Fruit fly (Drosophila melanogaster) whole organism, embryonic: ENCODE results near the gene brm.

ENCODE experiments used
- Asciz ChIP-seq: fragments of 200-800 bp; sonication (Bioruptor generic); optimal IDR thresholded peaks from 2 replicates; lab custom pipeline; 2017; ENCODE audit warnings: missing biosample characterization, mild to moderate bottlenecking, missing genetic modification characterization, missing genetic modification reagents
- B-H2 ChIP-seq: fragments of 200-800 bp; sonication (Bioruptor generic); optimal IDR thresholded peaks from 2 replicates; lab custom pipeline; 2018; ENCODE audit warnings: missing biosample characterization, mild to moderate bottlenecking, missing genetic modification characterization
- Blimp-1 ChIP-seq: fragments of 200-800 bp; sonication (Bioruptor generic); optimal IDR thresholded peaks from 3 replicates; lab custom pipeline; 2018; ENCODE audit warnings: missing biosample characterization, missing genetic modification characterization, mild to moderate bottlenecking, moderate library complexity, missing genetic modification reagents
- CG10979 ChIP-seq: fragments of 200-800 bp; sonication (Bioruptor generic); optimal IDR thresholded peaks from 2 replicates; lab custom pipeline; 2018; ENCODE audit warnings: missing biosample characterization, mild to moderate bottlenecking, missing genetic modification characterization, moderate library complexity
- CG15011 ChIP-seq: fragments of 200-800 bp; sonication (Bioruptor generic); optimal IDR thresholded peaks from 3 replicates; lab custom pipeline; 2018; ENCODE audit warnings: missing biosample characterization, mild to moderate bottlenecking, missing genetic modification characterization
- CG1602 ChIP-seq: fragments of 200-800 bp; sonication (Bioruptor generic); optimal IDR thresholded peaks from 3 replicates; lab custom pipeline; 2016; ENCODE audit warnings: missing biosample characterization, missing genetic modification characterization
- CG17359 ChIP-seq: fragments of 200-800 bp; sonication (Bioruptor generic); optimal IDR thresholded peaks from 3 replicates; lab custom pipeline; 2018; ENCODE audit warnings: missing biosample characterization, mild to moderate bottlenecking, missing genetic modification characterization, moderate library complexity
- CG17385 ChIP-seq: fragments of 200-800 bp; sonication (Bioruptor generic); optimal IDR thresholded peaks from 3 replicates; lab custom pipeline; 2018; ENCODE audit warnings: missing biosample characterization, mild to moderate bottlenecking, missing genetic modification characterization
- CG18262 ChIP-seq: fragments of 200-800 bp; optimal IDR thresholded peaks from 3 replicates; lab custom pipeline; 2019; ENCODE audit warnings: missing biosample characterization, mild to moderate bottlenecking, missing genetic modification characterization, moderate library complexity
- CG18599 ChIP-seq: fragments of 200-800 bp; sonication (Bioruptor generic); optimal IDR thresholded peaks from 3 replicates; lab custom pipeline; 2017; ENCODE audit warnings: missing biosample characterization, missing genetic modification characterization, mild to moderate bottlenecking, moderate library complexity, missing genetic modification reagents
- CG30403 ChIP-seq: fragments of 200-800 bp; sonication (Bioruptor generic); optimal IDR thresholded peaks from 3 replicates; lab custom pipeline; 2016; ENCODE audit warnings: missing biosample characterization, missing genetic modification characterization
- CG30431 ChIP-seq: fragments of 200-800 bp; sonication (Bioruptor generic); optimal IDR thresholded peaks from 2 replicates; lab custom pipeline; 2017; ENCODE audit warnings: missing biosample characterization, missing genetic modification characterization
- CG32532 ChIP-seq: fragments of 200-800 bp; sonication (Bioruptor generic); IDR thresholded peaks from 2 replicates; pipeline ENCODE4 v1.3.6; 2022; ENCODE audit warnings: missing biosample characterization, missing genetic modification characterization
- CG4424 ChIP-seq: fragments of 200-800 bp; sonication (Bioruptor generic); optimal IDR thresholded peaks from 3 replicates; lab custom pipeline; 2016; ENCODE audit warnings: missing biosample characterization, missing genetic modification characterization
- CG4707 ChIP-seq: fragments of 200-800 bp; sonication (Bioruptor generic); optimal IDR thresholded peaks from 2 replicates; lab custom pipeline; 2018; ENCODE audit warnings: missing biosample characterization, mild to moderate bottlenecking, missing genetic modification characterization, moderate library complexity
- CG6689 ChIP-seq: fragments of 200-800 bp; sonication (Bioruptor generic); IDR thresholded peaks from 2 replicates; pipeline ENCODE4 v1.3.6; 2022; ENCODE audit warnings: missing biosample characterization, missing genetic modification characterization
- Camta ChIP-seq: fragments of 200-800 bp; sonication (Bioruptor generic); optimal IDR thresholded peaks from 2 replicates; lab custom pipeline; 2016; ENCODE audit warnings: missing biosample characterization, missing genetic modification characterization
- D ChIP-seq, 2 experiments: fragments of 200-800 bp in 1 of 2; fragments of >200 bp in 1 of 2; sonication (Bioruptor generic) in 1 of 2; optimal IDR thresholded peaks; 2 replicates in 1 of 2; 3 replicates in 1 of 2; lab custom pipeline; 2017; ENCODE audit warnings: mild to moderate bottlenecking in 1 of 2, missing biosample characterization in 1 of 2, missing genetic modification characterization in 1 of 2, missing genetic modification reagents in 1 of 2
- Dip2 ChIP-seq: fragments of 200-800 bp; sonication (Bioruptor generic); IDR thresholded peaks from 2 replicates; pipeline ENCODE4 v1.3.6; 2022; ENCODE audit warnings: missing biosample characterization, missing genetic modification characterization
- Eip74EF ChIP-seq, 2 experiments: fragments of 200-800 bp in 1 of 2; fragments of >200 bp in 1 of 2; sonication (Bioruptor generic) in 1 of 2; optimal IDR thresholded peaks; 2 replicates each; lab custom pipeline; 2017 to 2019; ENCODE audit warnings: missing biosample characterization in 2 of 2, missing genetic modification characterization in 2 of 2, mild to moderate bottlenecking in 1 of 2, moderate library complexity in 1 of 2
- Ets65A ChIP-seq: fragments of 200-800 bp; sonication (Bioruptor generic); peaks from one replicate; lab custom pipeline; 2016; ENCODE audit warnings: missing biosample characterization, missing genetic modification characterization
- Fer2 ChIP-seq: fragments of 200-800 bp; sonication (Bioruptor generic); optimal IDR thresholded peaks from 2 replicates; lab custom pipeline; 2018; ENCODE audit warnings: missing biosample characterization, mild to moderate bottlenecking, missing genetic modification characterization, moderate library complexity
- HLH3B ChIP-seq: fragments of 200-800 bp; sonication (Bioruptor generic); IDR thresholded peaks from 2 replicates; pipeline ENCODE4 v1.3.6; 2022; ENCODE audit warnings: missing biosample characterization, missing genetic modification characterization
- Oli ChIP-seq: fragments of 200-800 bp; sonication (Bioruptor generic); optimal IDR thresholded peaks from 2 replicates; lab custom pipeline; 2018; ENCODE audit warnings: missing biosample characterization, mild to moderate bottlenecking, missing genetic modification characterization, moderate library complexity
- PHDP ChIP-seq: fragments of 200-800 bp; sonication (Bioruptor generic); optimal IDR thresholded peaks from 3 replicates; lab custom pipeline; 2018; ENCODE audit warnings: missing biosample characterization, mild to moderate bottlenecking, missing genetic modification characterization, moderate library complexity
- Rx ChIP-seq: fragments of 200-800 bp; sonication (Bioruptor generic); IDR thresholded peaks from 2 replicates; pipeline ENCODE4 v1.3.6; 2022; ENCODE audit warnings: missing biosample characterization, missing genetic modification characterization
- Sry-δ ChIP-seq: fragments of 200-800 bp; sonication (Bioruptor generic); optimal IDR thresholded peaks from 2 replicates; lab custom pipeline; 2016; ENCODE audit warnings: missing biosample characterization, missing genetic modification characterization
- Ssrp ChIP-seq: fragments of 200-800 bp; sonication (Bioruptor generic); optimal IDR thresholded peaks from 2 replicates; lab custom pipeline; 2018; ENCODE audit warnings: missing biosample characterization, mild to moderate bottlenecking, missing genetic modification characterization, moderate library complexity
- Xbp1 ChIP-seq: fragments of 200-800 bp; sonication (Bioruptor generic); optimal IDR thresholded peaks from 3 replicates; lab custom pipeline; 2016; ENCODE audit warnings: missing biosample characterization, mild to moderate bottlenecking, missing genetic modification characterization
- Xrp1 ChIP-seq: fragments of 200-800 bp; sonication (Bioruptor generic); IDR thresholded peaks from 2 replicates; pipeline ENCODE4 v1.3.6; 2022; ENCODE audit warnings: missing biosample characterization, missing genetic modification characterization
- bab2 ChIP-seq: fragments of 200-800 bp; sonication (Bioruptor generic); optimal IDR thresholded peaks from 2 replicates; lab custom pipeline; 2016; ENCODE audit warnings: missing biosample characterization, missing genetic modification characterization
- da ChIP-seq: fragments of 200-800 bp; sonication (Bioruptor generic); optimal IDR thresholded peaks from 2 replicates; lab custom pipeline; 2016; ENCODE audit warnings: missing biosample characterization, missing genetic modification characterization
- dati ChIP-seq: fragments of 200-800 bp; sonication (Bioruptor generic); IDR thresholded peaks from 2 replicates; pipeline ENCODE4 v1.3.6; 2022; ENCODE audit warnings: missing biosample characterization, missing genetic modification characterization
- emc ChIP-seq: fragments of 200-800 bp; sonication (Bioruptor generic); optimal IDR thresholded peaks from 2 replicates; lab custom pipeline; 2016; ENCODE audit warnings: missing biosample characterization, missing genetic modification characterization
- ewg ChIP-seq: fragments of 200-800 bp; sonication (Bioruptor generic); optimal IDR thresholded peaks from 3 replicates; lab custom pipeline; 2017; ENCODE audit warnings: mild to moderate bottlenecking, missing biosample characterization, missing genetic modification reagents, missing genetic modification characterization
- eyg ChIP-seq: fragments of 200-800 bp; sonication (Bioruptor generic); optimal IDR thresholded peaks from 3 replicates; lab custom pipeline; 2016; ENCODE audit warnings: missing biosample characterization, missing genetic modification characterization
- lab ChIP-seq: fragments of 200-800 bp; sonication (Bioruptor generic); optimal IDR thresholded peaks from 3 replicates; lab custom pipeline; 2017; ENCODE audit warnings: missing biosample characterization, missing genetic modification characterization, mild to moderate bottlenecking, moderate library complexity, missing genetic modification reagents
- nmo ChIP-seq: fragments of 200-800 bp; sonication (Bioruptor generic); optimal IDR thresholded peaks from 2 replicates; lab custom pipeline; 2018; ENCODE audit warnings: missing biosample characterization, mild to moderate bottlenecking, missing genetic modification characterization, moderate library complexity
- odd ChIP-seq: fragments of 200-800 bp; sonication (Bioruptor generic); optimal IDR thresholded peaks from 2 replicates; lab custom pipeline; 2017; ENCODE audit warnings: missing biosample characterization, mild to moderate bottlenecking, missing genetic modification characterization
- otp ChIP-seq: fragments of 200-800 bp; sonication (Bioruptor generic); IDR thresholded peaks from 3 replicates; pipeline ENCODE4, ENCODE4 v1.3.6; 2022; ENCODE audit warnings: missing biosample characterization, missing genetic modification characterization
- prd ChIP-seq, 3 experiments: fragments of >200 bp in 2 of 3; fragments of 200-800 bp in 1 of 3; sonication (Bioruptor generic) in 1 of 3; optimal IDR thresholded peaks in 2 of 3; IDR thresholded peaks in 1 of 3; 2 replicates in 2 of 3; 3 replicates in 1 of 3; pipeline versions ENCODE4 v1.3.6 to Lab custom; 2017 to 2022; ENCODE audit warnings: missing biosample characterization in 1 of 3, missing genetic modification characterization in 1 of 3
- pros ChIP-seq: fragments of 200-800 bp; sonication (Bioruptor generic); optimal IDR thresholded peaks from 3 replicates; lab custom pipeline; 2019; ENCODE audit warnings: missing biosample characterization, mild to moderate bottlenecking, missing genetic modification characterization, moderate library complexity
- run ChIP-seq: fragments of 200-800 bp; sonication (Bioruptor generic); optimal IDR thresholded peaks from 3 replicates; lab custom pipeline; 2018; ENCODE audit warnings: missing biosample characterization, mild to moderate bottlenecking, missing genetic modification characterization
- sens ChIP-seq: fragments of 200-800 bp; sonication (Bioruptor generic); peaks from one replicate; lab custom pipeline; 2016; ENCODE audit warnings: missing biosample characterization, missing genetic modification characterization
- sqz ChIP-seq: fragments of 200-800 bp; sonication (Bioruptor generic); optimal IDR thresholded peaks from 3 replicates; lab custom pipeline; 2018; ENCODE audit warnings: missing biosample characterization, mild to moderate bottlenecking, missing genetic modification characterization
- ssp ChIP-seq: fragments of 200-800 bp; sonication (Bioruptor generic); IDR thresholded peaks from 2 replicates; pipeline ENCODE4 v1.3.6; 2022; ENCODE audit warnings: missing biosample characterization, missing genetic modification characterization
- sug ChIP-seq: fragments of 200-800 bp; optimal IDR thresholded peaks from 2 replicates; lab custom pipeline; 2019; ENCODE audit warnings: missing biosample characterization, mild to moderate bottlenecking, missing genetic modification characterization, moderate library complexity
- tin ChIP-seq: fragments of 200-800 bp; sonication (Bioruptor generic); optimal IDR thresholded peaks from 3 replicates; lab custom pipeline; 2016; ENCODE audit warnings: missing biosample characterization, missing genetic modification characterization

The brm gene

DNA sequence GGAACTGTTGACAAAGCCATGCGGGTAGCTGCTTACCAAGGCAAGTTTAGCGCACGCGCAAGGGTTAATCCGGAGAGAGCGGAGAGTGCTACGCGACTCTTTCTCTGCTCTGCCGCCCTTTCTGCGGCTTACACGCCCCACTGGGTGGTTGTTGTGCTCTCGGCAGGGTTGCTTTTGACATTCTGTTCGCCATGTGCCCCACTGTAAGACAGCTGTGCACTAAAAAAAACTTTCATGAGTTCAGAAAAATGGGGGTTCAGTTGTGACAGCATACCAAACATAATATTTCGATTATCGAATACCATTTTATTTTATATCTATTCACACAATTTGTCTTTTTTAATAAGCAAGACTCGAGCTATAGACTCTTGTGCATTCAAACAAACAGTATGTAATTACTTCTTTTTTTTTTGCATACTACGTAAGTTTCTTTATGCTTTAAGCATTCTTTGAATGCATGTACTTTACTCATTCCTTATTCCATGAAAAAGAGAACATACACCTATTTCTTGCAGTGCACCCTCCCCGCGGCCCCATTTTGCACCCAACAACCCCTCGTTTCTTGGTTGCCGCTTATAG is 61.5 kb downstream of the brm start (continued):
- peak; percentile 50 for TF ChIP-seq CG17385
- no peak for TF ChIP-seq B-H2 (GFP tag; lab: Kevin White, UChicago)
- TF ChIP-seq Xbp1: peak; percentile 25
- TF ChIP-seq da (GFP tag; lab: Kevin White, UChicago): no peak
- peak; percentile 85 for TF ChIP-seq Ets65A (GFP tag; lab: Kevin White, UChicago)
- peak; percentile 14 for TF ChIP-seq Fer2 (tag; lab: Kevin White, UChicago)
- TF ChIP-seq eyg (GFP tag; lab: Kevin White, UChicago): peak; percentile 6
- TF ChIP-seq CG17359 (tag; lab: Kevin White, UChicago): peak; percentile 47
- TF ChIP-seq tin (GFP tag; lab: Kevin White, UChicago): peak; percentile 8
- peak; percentile 34 for TF ChIP-seq CG30403
- TF ChIP-seq sqz (GFP tag; lab: Kevin White, UChicago): peak; percentile 45
- peak; percentile 81 for TF ChIP-seq ewg (GFP tag; lab: Kevin White, UChicago)
- TF ChIP-seq Eip74EF (GFP tag; optimal IDR thresholded peaks at IDR 0.05; lab: Kevin White, UChicago): no peak
- peak; percentile 33; the same call in 1 of the 2 replicates for TF ChIP-seq CG6689 (GFP tag; lab: Robert Waterston, UW)
- TF ChIP-seq nmo (GFP tag; lab: Kevin White, UChicago): peak; percentile 43
- peak; percentile 10 for TF ChIP-seq CG4424 (GFP tag; lab: Kevin White, UChicago)
- peak; percentile 20; the same call in 1 of the 2 replicates for TF ChIP-seq Xrp1 (GFP tag; lab: Robert Waterston, UW)
- peak; percentile 31 for TF ChIP-seq Asciz (GFP tag; lab: Kevin White, UChicago)
- no peak for TF ChIP-seq CG1602
- TF ChIP-seq Dip2 (GFP tag; lab: Robert Waterston, UW): no peak
- peak; percentile 21 for TF ChIP-seq run (tag; lab: Kevin White, UChicago)
- TF ChIP-seq CG18599: peak; percentile 89
- TF ChIP-seq Ssrp (tag; lab: Kevin White, UChicago): peak; percentile 30
- peak; percentile 49 for TF ChIP-seq PHDP
- peak; percentile 1 for TF ChIP-seq pros (GFP tag; lab: Kevin White, UChicago)
- peak; percentile 39 for TF ChIP-seq sug (tag; lab: Kevin White, UChicago)
- TF ChIP-seq Oli (tag; lab: Kevin White, UChicago): peak; percentile 47
- TF ChIP-seq CG4707: peak; percentile 29
- peak; percentile 45 for TF ChIP-seq CG18262 (tag; lab: Kevin White, UChicago)
- no peak for TF ChIP-seq emc
- peak; percentile 49 for TF ChIP-seq CG15011 (GFP tag; lab: Kevin White, UChicago)
- TF ChIP-seq prd (optimal IDR thresholded peaks at IDR 0.05; lab: Kevin White, UChicago): no peak
- TF ChIP-seq prd (GFP tag; IDR thresholded peaks at IDR 0.05; lab: Robert Waterston, UW): peak; percentile 34; the same call in 1 of the 3 replicates
- no peak for TF ChIP-seq D (optimal IDR thresholded peaks at IDR 0.05; lab: Kevin White, UChicago)
- peak; percentile 18 for TF ChIP-seq D (GFP tag; optimal IDR thresholded peaks at IDR 0.05; lab: Kevin White, UChicago)
- TF ChIP-seq Camta (GFP tag; lab: Kevin White, UChicago): no peak
- no peak for TF ChIP-seq Rx (GFP tag; lab: Robert Waterston, UW)
- TF ChIP-seq HLH3B (GFP tag; lab: Robert Waterston, UW): 0 out of 2 replicates have a peak, but pooled peaks have one; percentile 23
- peak; percentile 26 for TF ChIP-seq bab2 (GFP tag; lab: Kevin White, UChicago)
- TF ChIP-seq CG30431 (GFP tag; lab: Kevin White, UChicago): no peak
- no peak for TF ChIP-seq ssp (GFP tag; lab: Robert Waterston, UW)
- no peak for TF ChIP-seq dati (GFP tag; lab: Robert Waterston, UW)
- no peak for TF ChIP-seq otp (GFP tag; lab: Robert Waterston, UW)
- peak; percentile 78 for TF ChIP-seq lab (GFP tag; lab: Kevin White, UChicago)
- TF ChIP-seq CG10979 (tag; lab: Kevin White, UChicago): no peak
- TF ChIP-seq Blimp-1 (GFP tag; lab: Kevin White, UChicago): no peak
- TF ChIP-seq Sry-δ: no peak
- TF ChIP-seq CG32532: peak; percentile 30; the same call in 1 of the 2 replicates
- peak; percentile 87 for TF ChIP-seq sens
- peak; percentile 2 for TF ChIP-seq odd
